Worm (Caenorhabditis elegans): ENCODE results near the gene srg-42.

srg-42 gene

ce11 chrV:11134296-11134695 lies 23.6 kb downstream of the srg-42 start, which contains the start of gene glb-3:
Gene glb-3 (plus strand): TSS chrV:11134596.
- TF ChIP-seq sea-1 (GFP tag; conservative IDR thresholded peaks at IDR 0.05) (no peak), flt-1 (GFP tag; IDR thresholded peaks at IDR 0.05) (no peak), hmg-4 (GFP tag; optimal IDR thresholded peaks at IDR 0.05) (no peak), ceh-13 (GFP tag; optimal IDR thresholded peaks at IDR 0.05) (no peak), tbx-11 (GFP tag; IDR thresholded peaks at IDR 0.05) (no peak), B0310.2 (tag; optimal IDR thresholded peaks at IDR 0.05) (no peak), pes-1 (GFP tag; IDR thresholded peaks at IDR 0.05) (no peak), hmbx-1 (tag; optimal IDR thresholded peaks at IDR 0.05) (no peak), scrt-1 (GFP tag; IDR thresholded peaks at IDR 0.05) (no peak), hnd-1 (tag; optimal IDR thresholded peaks at IDR 0.05) (no peak), tra-4 (tag; optimal IDR thresholded peaks at IDR 0.05) (no peak), ceh-36 (tag; optimal IDR thresholded peaks at IDR 0.05) (no peak)

DNA sequence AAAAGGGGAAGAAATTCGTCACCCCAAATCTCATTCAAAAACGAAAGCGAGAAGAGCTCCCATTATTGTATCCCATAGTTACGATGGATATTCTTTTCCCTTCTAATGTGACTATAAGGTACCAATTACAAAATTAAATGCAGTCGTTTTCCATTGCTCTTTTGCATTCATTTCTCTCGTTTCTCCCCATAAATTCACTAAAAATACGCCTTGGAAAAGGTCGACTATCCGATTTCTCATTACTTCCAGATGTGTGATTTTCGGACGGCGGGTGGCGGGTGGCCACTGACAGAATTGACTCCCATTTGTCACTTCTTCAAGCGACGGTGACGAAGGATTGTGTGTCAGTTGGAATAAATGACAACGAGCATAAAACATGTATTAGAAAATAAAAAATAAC lies 24.3 kb downstream of the srg-42 start:
- TF ChIP-seq ets-7 (tag; optimal IDR thresholded peaks at IDR 0.05) = no peak
- TF ChIP-seq ceh-36 (tag; optimal IDR thresholded peaks at IDR 0.05) = no peak
- TF ChIP-seq pes-1 (GFP tag; IDR thresholded peaks at IDR 0.05) = no peak
- TF ChIP-seq sea-1 (GFP tag; conservative IDR thresholded peaks at IDR 0.05) = no peak
- no peak for TF ChIP-seq ama-1 (optimal IDR thresholded peaks at IDR 0.05)
- TF ChIP-seq tbx-37 (GFP tag; conservative IDR thresholded peaks at IDR 0.05) = no peak
- TF ChIP-seq aly-1 (tag; optimal IDR thresholded peaks at IDR 0.05) = no peak
- TF ChIP-seq hnd-1 (tag; optimal IDR thresholded peaks at IDR 0.05) = no peak
- no peak for TF ChIP-seq hmbx-1 (tag; optimal IDR thresholded peaks at IDR 0.05)
- no peak for TF ChIP-seq flt-1 (GFP tag; IDR thresholded peaks at IDR 0.05)
- TF ChIP-seq F13C5.2 (tag; optimal IDR thresholded peaks at IDR 0.05) = no peak
- no peak for TF ChIP-seq hmg-4 (GFP tag; optimal IDR thresholded peaks at IDR 0.05)
- no peak for TF ChIP-seq tra-4 (tag; optimal IDR thresholded peaks at IDR 0.05)

DNA sequence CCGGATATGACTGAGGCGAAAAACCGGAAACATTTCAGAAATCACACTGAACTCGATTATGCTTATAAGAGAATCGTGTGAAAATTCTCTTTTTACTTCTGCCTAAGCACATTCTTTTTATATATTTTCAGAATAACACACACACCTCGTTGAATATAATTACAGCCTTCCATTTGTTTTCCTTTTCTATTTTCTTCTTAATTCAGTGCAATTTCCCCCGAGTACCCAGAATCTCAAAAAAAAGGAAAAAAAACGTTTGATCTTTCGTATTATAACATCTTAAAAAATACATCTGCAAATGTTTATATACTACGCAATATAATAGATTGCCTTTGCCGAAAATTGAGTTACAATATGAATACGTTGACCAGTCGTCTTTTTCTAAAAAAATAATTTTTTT lies 26.0 kb downstream of the srg-42 start:
- TF ChIP-seq pes-1 (GFP tag; IDR thresholded peaks at IDR 0.05) (no peak), tbx-11 (GFP tag; IDR thresholded peaks at IDR 0.05) (no peak), B0310.2 (tag; optimal IDR thresholded peaks at IDR 0.05) (no peak), F13C5.2 (tag; optimal IDR thresholded peaks at IDR 0.05) (no peak), aly-1 (tag; optimal IDR thresholded peaks at IDR 0.05) (no peak), flt-1 (GFP tag; IDR thresholded peaks at IDR 0.05) (no peak), tra-4 (tag; optimal IDR thresholded peaks at IDR 0.05) (no peak), ceh-36 (tag; optimal IDR thresholded peaks at IDR 0.05) (no peak), tbx-37 (GFP tag; conservative IDR thresholded peaks at IDR 0.05) (no peak), ama-1 (optimal IDR thresholded peaks at IDR 0.05) (no peak)

- TF ChIP-seq hmbx-1 (tag; optimal IDR thresholded peaks at IDR 0.05) = no peak
- no peak for TF ChIP-seq ceh-13 (GFP tag; optimal IDR thresholded peaks at IDR 0.05)
- no peak for TF ChIP-seq B0310.2 (tag; optimal IDR thresholded peaks at IDR 0.05)
- TF ChIP-seq F13C5.2 (tag; optimal IDR thresholded peaks at IDR 0.05) = no peak
- no peak for TF ChIP-seq hmg-4 (GFP tag; optimal IDR thresholded peaks at IDR 0.05)
- no peak for TF ChIP-seq scrt-1 (GFP tag; IDR thresholded peaks at IDR 0.05)
- TF ChIP-seq ets-7 (tag; optimal IDR thresholded peaks at IDR 0.05) = no peak
- TF ChIP-seq flt-1 (GFP tag; IDR thresholded peaks at IDR 0.05) = no peak
- TF ChIP-seq tbx-11 (GFP tag; IDR thresholded peaks at IDR 0.05) = no peak
- no peak for TF ChIP-seq hnd-1 (tag; optimal IDR thresholded peaks at IDR 0.05)
These were observed 30.6 kb downstream of the srg-42 start, which contains the start of gene jmjd-5 for ce11 chrV:11127197-11127596. Gene jmjd-5 (plus strand): TSS chrV:11127497.

DNA sequence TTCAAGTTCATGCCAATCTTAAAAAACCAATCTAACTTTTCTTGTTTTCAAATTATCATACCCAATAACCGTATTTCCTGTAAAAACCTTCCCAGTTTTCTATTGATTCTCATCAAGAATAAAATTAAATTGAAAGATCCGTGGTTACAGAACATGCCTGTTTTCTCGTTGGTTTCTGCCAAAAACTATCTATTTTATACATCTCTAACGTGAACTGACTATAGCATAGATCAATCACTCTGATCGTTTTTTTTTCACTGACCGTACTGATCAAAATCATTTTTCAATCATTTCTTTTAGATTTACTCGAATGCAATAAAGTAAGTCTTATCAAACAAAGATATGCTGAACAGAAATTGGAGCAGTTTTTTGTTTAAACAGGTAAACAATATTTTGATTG lies 32.9 kb downstream of the srg-42 start, which contains the start of gene C06H2.2:
TSS of gene C06H2.2 (plus strand) at position 301 of the 400 bp plus-strand sequence.
- TF ChIP-seq aly-1 (tag; optimal IDR thresholded peaks at IDR 0.05) = no peak
- no peak for TF ChIP-seq pes-1 (GFP tag; IDR thresholded peaks at IDR 0.05)
- no peak for TF ChIP-seq ama-1 (optimal IDR thresholded peaks at IDR 0.05)
- no peak for TF ChIP-seq ceh-13 (GFP tag; optimal IDR thresholded peaks at IDR 0.05)
- no peak for TF ChIP-seq ets-7 (tag; optimal IDR thresholded peaks at IDR 0.05)
- no peak for TF ChIP-seq F13C5.2 (tag; optimal IDR thresholded peaks at IDR 0.05)
- no peak for TF ChIP-seq tbx-11 (GFP tag; IDR thresholded peaks at IDR 0.05)
- no peak for TF ChIP-seq sea-1 (GFP tag; conservative IDR thresholded peaks at IDR 0.05)
- no peak for TF ChIP-seq tra-4 (tag; optimal IDR thresholded peaks at IDR 0.05)
- no peak for TF ChIP-seq hnd-1 (tag; optimal IDR thresholded peaks at IDR 0.05)
- no peak for TF ChIP-seq scrt-1 (GFP tag; IDR thresholded peaks at IDR 0.05)
- no peak for TF ChIP-seq tbx-37 (GFP tag; conservative IDR thresholded peaks at IDR 0.05)

DNA sequence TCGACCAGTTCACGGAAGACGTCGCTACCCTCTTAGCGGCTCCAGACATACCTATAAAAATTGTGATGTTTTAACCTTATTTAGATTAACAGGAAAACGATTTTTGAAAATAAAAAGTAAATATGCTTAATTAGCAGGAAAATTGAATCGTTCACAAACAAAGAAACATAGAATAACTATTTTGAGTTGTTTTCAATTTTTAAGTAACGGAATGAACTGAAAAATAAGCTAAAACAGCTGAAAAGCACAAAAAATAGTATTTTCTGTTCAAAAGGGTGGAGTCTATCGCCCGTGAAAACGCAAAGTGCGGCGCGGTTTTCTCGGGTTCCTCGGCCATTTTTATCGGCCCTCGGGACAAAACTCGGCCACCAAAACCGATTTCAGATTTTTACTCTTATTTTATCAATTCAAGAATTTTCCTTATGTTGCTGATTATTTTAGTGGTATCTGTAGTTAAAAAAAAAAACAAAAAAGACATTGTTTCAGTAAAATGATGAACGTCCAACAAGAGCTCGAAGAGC lies 34.0 kb downstream of the srg-42 start, which contains the start of the genes atp-5 and lmtr-3:
TSS of gene atp-5 (minus strand) at position 51 of the 521 bp plus-strand sequence.
TSS of gene lmtr-3 (plus strand) at position 370 of the 521 bp plus-strand sequence.
- no peak for TF ChIP-seq ceh-13 (GFP tag; optimal IDR thresholded peaks at IDR 0.05)
- TF ChIP-seq ets-7 (tag; optimal IDR thresholded peaks at IDR 0.05) = no peak
- TF ChIP-seq ama-1 (optimal IDR thresholded peaks at IDR 0.05) = no peak
- TF ChIP-seq hmg-4 (GFP tag; optimal IDR thresholded peaks at IDR 0.05) = peak; percentile 38
- peak; percentile 36 for TF ChIP-seq F13C5.2 (tag; optimal IDR thresholded peaks at IDR 0.05)
- 0 out of 2 replicates have a peak, but pooled peaks have one; percentile 36 for TF ChIP-seq tbx-11 (GFP tag; IDR thresholded peaks at IDR 0.05)
- TF ChIP-seq hnd-1 (tag; optimal IDR thresholded peaks at IDR 0.05) = no peak
- TF ChIP-seq tbx-37 (GFP tag; conservative IDR thresholded peaks at IDR 0.05) = peak; percentile 76; the same call in 1 of the 2 replicates
- no peak for TF ChIP-seq pes-1 (GFP tag; IDR thresholded peaks at IDR 0.05)
- TF ChIP-seq tra-4 (tag; optimal IDR thresholded peaks at IDR 0.05) = no peak
- no peak for TF ChIP-seq ceh-36 (tag; optimal IDR thresholded peaks at IDR 0.05)
- no peak for TF ChIP-seq sea-1 (GFP tag; conservative IDR thresholded peaks at IDR 0.05)
- TF ChIP-seq hmbx-1 (tag; optimal IDR thresholded peaks at IDR 0.05) = no peak
- TF ChIP-seq aly-1 (tag; optimal IDR thresholded peaks at IDR 0.05) = no peak
- TF ChIP-seq B0310.2 (tag; optimal IDR thresholded peaks at IDR 0.05) = no peak
- TF ChIP-seq scrt-1 (GFP tag; IDR thresholded peaks at IDR 0.05) = no peak
- TF ChIP-seq flt-1 (GFP tag; IDR thresholded peaks at IDR 0.05) = no peak

ce11 chrV:11122466-11122865 lies 35.4 kb downstream of the srg-42 start, which contains the start of gene mboa-2:
Gene mboa-2 (minus strand): TSS chrV:11122493.
- TF ChIP-seq sea-1 (GFP tag; conservative IDR thresholded peaks at IDR 0.05) (no peak), flt-1 (GFP tag; IDR thresholded peaks at IDR 0.05) (no peak), F13C5.2 (tag; optimal IDR thresholded peaks at IDR 0.05) (no peak), hmbx-1 (tag; optimal IDR thresholded peaks at IDR 0.05) (no peak), tra-4 (tag; optimal IDR thresholded peaks at IDR 0.05) (no peak), hnd-1 (tag; optimal IDR thresholded peaks at IDR 0.05) (no peak), ceh-36 (tag; optimal IDR thresholded peaks at IDR 0.05) (no peak), ceh-13 (GFP tag; optimal IDR thresholded peaks at IDR 0.05) (no peak), aly-1 (tag; optimal IDR thresholded peaks at IDR 0.05) (no peak), hmg-4 (GFP tag; optimal IDR thresholded peaks at IDR 0.05) (no peak), pes-1 (GFP tag; IDR thresholded peaks at IDR 0.05) (no peak), ets-7 (tag; optimal IDR thresholded peaks at IDR 0.05) (no peak)

All from whole organism, early embryonic.